Worm (Caenorhabditis elegans) whole organism, L4 larva: Measurements from ENCODE around the gene scb-1.

Source experiments
- D1046.2 ChIP-seq: fragments of 200-800 bp; sonication (Bioruptor generic); IDR thresholded peaks from 2 replicates; pipeline ENCODE4 v1.3.6; 2022; ENCODE audit warnings: missing genetic modification characterization, missing compliant biosample characterization
- F37D6.2 ChIP-seq: sonication (generic microtip); optimal IDR thresholded peaks from 2 replicates; lab custom pipeline; 2016; ENCODE audit warnings: mild to moderate bottlenecking, missing genetic modification characterization, missing compliant biosample characterization
- Y105C5A.15 ChIP-seq: fragments of 200-800 bp; sonication (Bioruptor generic); IDR thresholded peaks from 2 replicates; pipeline ENCODE4 v1.3.6; 2022; ENCODE audit warnings: missing genetic modification characterization, missing compliant biosample characterization
- ZK337.2 ChIP-seq: fragments of 200-800 bp; sonication (Bioruptor generic); IDR thresholded peaks from 2 replicates; pipeline ENCODE4 v1.3.6; 2022; ENCODE audit warnings: missing genetic modification reagents, missing genetic modification characterization, missing compliant biosample characterization
- aha-1 ChIP-seq: fragments of 150-350 bp; peaks from one replicate; lab custom pipeline; 2014; ENCODE audit warnings: missing biosample characterization, missing genetic modification characterization
- aly-2 ChIP-seq: sonication (generic microtip); optimal IDR thresholded peaks from 2 replicates; lab custom pipeline; 2018; ENCODE audit warnings: missing biosample characterization, missing genetic modification characterization
- ceh-20 ChIP-seq: fragments of 200-800 bp; sonication (Bioruptor generic); IDR thresholded peaks from 2 replicates; pipeline ENCODE4 v1.3.6; 2022; ENCODE audit warnings: missing genetic modification reagents, missing genetic modification characterization, missing compliant biosample characterization
- ceh-32 ChIP-seq: sonication (generic microtip); optimal IDR thresholded peaks from 2 replicates; lab custom pipeline; 2016; ENCODE audit warnings: mild to moderate bottlenecking, missing genetic modification characterization, missing compliant biosample characterization; ENCODE audit not compliant: poor library complexity
- ceh-44 ChIP-seq: fragments of 200-800 bp; sonication (Bioruptor generic); IDR thresholded peaks from 2 replicates; pipeline ENCODE4 v1.3.6; 2022; ENCODE audit warnings: missing genetic modification reagents, missing genetic modification characterization, missing compliant biosample characterization
- ceh-82 ChIP-seq: sonication (generic microtip); optimal IDR thresholded peaks from 2 replicates; lab custom pipeline; 2017; ENCODE audit warnings: missing biosample characterization, missing genetic modification characterization
- ctbp-1 ChIP-seq: fragments of 200-800 bp; sonication (Bioruptor generic); IDR thresholded peaks from 2 replicates; pipeline ENCODE4 v1.3.6; 2022; ENCODE audit warnings: missing genetic modification reagents, missing genetic modification characterization, missing compliant biosample characterization
- daf-16 ChIP-seq, 3 experiments: sonication (generic microtip); optimal IDR thresholded peaks; 2 replicates each; lab custom pipeline; 2016 to 2017; ENCODE audit warnings: missing genetic modification characterization in 3 of 3, missing genetic modification reagents in 3 of 3, mild to moderate bottlenecking in 2 of 3, missing compliant biosample characterization in 2 of 3, missing biosample characterization in 1 of 3, moderate library complexity in 1 of 3
- dmd-6 ChIP-seq: fragments of 200-800 bp; sonication (Bioruptor generic); IDR thresholded peaks from 2 replicates; pipeline ENCODE4 v1.3.6; 2022; ENCODE audit warnings: missing genetic modification reagents, missing genetic modification characterization, missing compliant biosample characterization
- dpl-1 ChIP-seq: fragments of 150-350 bp; optimal IDR thresholded peaks from 2 replicates; lab custom pipeline; 2014; ENCODE audit warnings: missing biosample characterization, missing genetic modification reagents, missing genetic modification characterization
- duxl-1 ChIP-seq: sonication (generic microtip); optimal IDR thresholded peaks from 2 replicates; lab custom pipeline; 2016; ENCODE audit warnings: mild to moderate bottlenecking, missing genetic modification characterization, moderate library complexity, missing compliant biosample characterization; ENCODE audit not compliant: poor library complexity
- egl-27 ChIP-seq: sonication (generic microtip); optimal IDR thresholded peaks from 3 replicates; lab custom pipeline; 2017; ENCODE audit warnings: missing biosample characterization, missing genetic modification reagents, missing genetic modification characterization
- egl-43 ChIP-seq: fragments of 200-800 bp; sonication (Bioruptor generic); IDR thresholded peaks from 2 replicates; pipeline ENCODE4 v1.3.6; 2022; ENCODE audit warnings: missing genetic modification reagents, missing genetic modification characterization, missing compliant biosample characterization
- hif-1 ChIP-seq, 2 experiments: sonication (generic microtip); optimal IDR thresholded peaks; 2 replicates each; lab custom pipeline; 2016 to 2017; ENCODE audit warnings: missing compliant biosample characterization in 2 of 2, missing genetic modification characterization in 2 of 2, missing genetic modification reagents in 2 of 2, missing genotype in 2 of 2, mild to moderate bottlenecking in 1 of 2
- hlh-30 ChIP-seq: sonication (generic microtip); optimal IDR thresholded peaks from 2 replicates; lab custom pipeline; 2017; ENCODE audit warnings: antibody characterized with exemption, mild to moderate bottlenecking, missing genetic modification characterization, missing compliant biosample characterization; ENCODE audit not compliant: insufficient read depth
- hmg-1.1 ChIP-seq: fragments of 200-800 bp; sonication (Bioruptor generic); IDR thresholded peaks from 2 replicates; pipeline ENCODE4 v1.3.6; 2022; ENCODE audit warnings: missing genetic modification reagents, missing genetic modification characterization, missing compliant biosample characterization
- lin-38 ChIP-seq: fragments of 200-800 bp; sonication (Bioruptor generic); IDR thresholded peaks from 2 replicates; pipeline ENCODE4 v1.3.6; 2022; ENCODE audit warnings: missing genetic modification reagents, missing genetic modification characterization, missing compliant biosample characterization
- lin-39 ChIP-seq: fragments of 150-350 bp; optimal IDR thresholded peaks from 2 replicates; lab custom pipeline; 2014; ENCODE audit warnings: missing biosample characterization, missing genetic modification reagents, missing genetic modification characterization
- lir-3 ChIP-seq: sonication (generic microtip); optimal IDR thresholded peaks from 2 replicates; lab custom pipeline; 2016; ENCODE audit warnings: mild to moderate bottlenecking, missing genetic modification characterization, missing compliant biosample characterization
- mdl-1 ChIP-seq, 2 experiments: fragments of 150-350 bp in 1 of 2; sonication (generic microtip) in 1 of 2; optimal IDR thresholded peaks; 2 replicates each; lab custom pipeline; 2014 to 2017; ENCODE audit warnings: missing biosample characterization in 2 of 2, missing genetic modification characterization in 2 of 2
- mdt-29 ChIP-seq: fragments of 200-800 bp; sonication (Bioruptor generic); IDR thresholded peaks from 2 replicates; pipeline ENCODE4 v1.3.6; 2022; ENCODE audit warnings: missing genetic modification reagents, missing genetic modification characterization, missing compliant biosample characterization
- mxl-3 ChIP-seq: fragments of 200-800 bp; sonication (Bioruptor generic); optimal IDR thresholded peaks from 2 replicates; lab custom pipeline; 2018; ENCODE audit warnings: mild to moderate bottlenecking, missing genetic modification characterization, missing compliant biosample characterization
- nhr-10 ChIP-seq: fragments of 150-350 bp; optimal IDR thresholded peaks from 2 replicates; lab custom pipeline; 2014; ENCODE audit warnings: missing biosample characterization, missing genetic modification characterization
- nhr-25 ChIP-seq: sonication (generic microtip); optimal IDR thresholded peaks from 2 replicates; lab custom pipeline; 2017; ENCODE audit warnings: missing genetic modification characterization, mild to moderate bottlenecking, missing compliant biosample characterization, antibody characterized with exemption, moderate library complexity, borderline replicate concordance; ENCODE audit not compliant: insufficient read depth
- nhr-28 ChIP-seq: fragments of 150-350 bp; optimal IDR thresholded peaks from 2 replicates; lab custom pipeline; 2014; ENCODE audit warnings: missing biosample characterization, missing genetic modification characterization
- nhr-48 ChIP-seq: sonication (generic microtip); optimal IDR thresholded peaks from 2 replicates; lab custom pipeline; 2016; ENCODE audit warnings: mild to moderate bottlenecking, missing genetic modification characterization, missing compliant biosample characterization
- nhr-6 ChIP-seq: fragments of 150-350 bp; optimal IDR thresholded peaks from 2 replicates; lab custom pipeline; 2014; ENCODE audit warnings: missing biosample characterization, missing genetic modification characterization
- nhr-76 ChIP-seq: fragments of 150-350 bp; optimal IDR thresholded peaks from 2 replicates; lab custom pipeline; 2014; ENCODE audit warnings: missing biosample characterization, missing genetic modification characterization
- pha-4 ChIP-seq, 2 experiments: fragments of 150-350 bp in 1 of 2; fragments of 200-800 bp in 1 of 2; sonication (Bioruptor generic) in 1 of 2; IDR thresholded peaks in 1 of 2; optimal IDR thresholded peaks in 1 of 2; 2 replicates each; pipeline versions ENCODE4 v1.3.6 to Lab custom; 2014 to 2022; ENCODE audit warnings: missing genetic modification characterization in 2 of 2, missing genetic modification reagents in 2 of 2, missing biosample characterization in 1 of 2, missing compliant biosample characterization in 1 of 2
- rbr-2 ChIP-seq: sonication (generic microtip); optimal IDR thresholded peaks from 2 replicates; lab custom pipeline; 2016; ENCODE audit warnings: missing genotype, missing genetic modification characterization, missing compliant biosample characterization
- skn-1 ChIP-seq: fragments of 150-350 bp; optimal IDR thresholded peaks from 2 replicates; lab custom pipeline; 2014; ENCODE audit warnings: missing biosample characterization, missing genetic modification characterization
- snpc-1.2 ChIP-seq: fragments of 200-800 bp; sonication (Bioruptor generic); IDR thresholded peaks from 2 replicates; pipeline ENCODE4 v1.3.6; 2022; ENCODE audit warnings: missing genetic modification reagents, missing genetic modification characterization, missing compliant biosample characterization
- snpc-4 ChIP-seq: fragments of 150-350 bp; optimal IDR thresholded peaks from 2 replicates; lab custom pipeline; 2014; ENCODE audit warnings: missing biosample characterization, missing genetic modification characterization
- spr-1 ChIP-seq: sonication (generic microtip); optimal IDR thresholded peaks from 2 replicates; lab custom pipeline; 2016; ENCODE audit warnings: mild to moderate bottlenecking, missing genetic modification characterization, missing compliant biosample characterization
- spr-3 ChIP-seq: fragments of 200-800 bp; sonication (Bioruptor generic); optimal IDR thresholded peaks from 2 replicates; lab custom pipeline; 2018; ENCODE audit warnings: mild to moderate bottlenecking, missing genetic modification characterization, missing compliant biosample characterization
- tag-97 ChIP-seq: fragments of 200-800 bp; sonication (Bioruptor generic); IDR thresholded peaks from 2 replicates; pipeline ENCODE4 v1.3.6; 2022; ENCODE audit warnings: missing genetic modification characterization, missing compliant biosample characterization
- tra-1 ChIP-seq: fragments of 200-800 bp; sonication (Bioruptor generic); IDR thresholded peaks from 2 replicates; pipeline ENCODE4 v1.3.6; 2022; ENCODE audit warnings: missing genetic modification reagents, missing genetic modification characterization, missing compliant biosample characterization
- unc-130 ChIP-seq: sonication (generic microtip); optimal IDR thresholded peaks from 2 replicates; lab custom pipeline; 2016; ENCODE audit warnings: missing genetic modification reagents, missing genetic modification characterization, missing compliant biosample characterization
- unc-39 ChIP-seq: sonication (generic microtip); optimal IDR thresholded peaks from 2 replicates; lab custom pipeline; 2017; ENCODE audit warnings: missing biosample characterization, missing genetic modification characterization
- unc-62 ChIP-seq, 3 experiments: fragments of 150-350 bp in 1 of 3; sonication (generic microtip); optimal IDR thresholded peaks in 2 of 3; peaks in 1 of 3; 1 replicate in 1 of 3; 2 replicates in 2 of 3; lab custom pipeline; 2014 to 2017; ENCODE audit warnings: missing biosample characterization in 3 of 3, missing genetic modification characterization in 3 of 3, missing genetic modification reagents in 3 of 3, missing genotype in 1 of 3
- zfp-2 ChIP-seq: sonication (generic microtip); optimal IDR thresholded peaks from 2 replicates; lab custom pipeline; 2016; ENCODE audit warnings: mild to moderate bottlenecking, missing genetic modification characterization, missing compliant biosample characterization

The scb-1 gene

DNA sequence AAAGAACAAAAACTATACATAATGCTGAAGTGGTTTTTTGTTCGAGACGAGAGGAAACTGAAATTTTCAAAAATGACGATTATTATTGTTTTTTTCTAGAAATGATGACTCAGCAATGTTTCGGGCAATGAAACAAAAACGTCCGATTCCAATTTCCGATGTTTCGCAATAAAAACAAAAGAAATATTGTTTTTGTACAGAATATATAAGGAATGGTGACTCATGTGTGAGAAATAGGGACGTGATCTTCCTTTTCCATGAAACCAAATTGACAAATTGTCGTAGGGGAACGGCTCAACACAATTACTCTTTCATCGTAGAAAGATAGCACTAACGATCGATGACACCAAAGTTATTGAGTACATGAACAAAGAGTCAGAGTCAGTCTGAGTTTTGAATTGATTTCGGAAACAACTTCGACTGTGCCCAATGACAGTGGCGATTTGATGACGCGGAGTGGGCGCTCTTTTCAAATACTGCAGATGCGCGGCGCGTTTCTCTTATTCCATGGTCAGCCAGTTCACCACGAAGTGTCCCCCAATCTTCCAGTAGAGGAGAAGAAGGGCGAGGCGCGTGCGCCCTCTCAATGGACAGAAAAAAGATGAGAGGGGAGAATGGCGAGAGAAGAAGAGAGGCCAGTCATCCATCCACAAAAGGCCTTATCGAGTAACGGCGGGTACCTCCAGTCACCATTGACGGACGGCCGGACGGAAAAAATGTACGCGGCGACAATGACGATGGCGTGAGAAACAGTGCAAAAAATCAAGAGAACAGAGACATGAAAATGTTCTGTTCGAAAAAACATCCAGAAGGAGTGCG, 44.1 kb downstream of the scb-1 start (continued):
- TF ChIP-seq unc-130 (GFP tag; lab: Kevin White, UChicago) (no peak), ceh-32 (tag; lab: Kevin White, UChicago) (no peak), hlh-30 (tag; lab: Kevin White, UChicago) (peak; percentile 65), aha-1 (tag; lab: Kevin White, UChicago) (peak; percentile 80), rbr-2 (tag; lab: Kevin White, UChicago) (peak; percentile 72), ceh-44 (GFP tag; lab: Robert Waterston, UW) (no peak)

DNA sequence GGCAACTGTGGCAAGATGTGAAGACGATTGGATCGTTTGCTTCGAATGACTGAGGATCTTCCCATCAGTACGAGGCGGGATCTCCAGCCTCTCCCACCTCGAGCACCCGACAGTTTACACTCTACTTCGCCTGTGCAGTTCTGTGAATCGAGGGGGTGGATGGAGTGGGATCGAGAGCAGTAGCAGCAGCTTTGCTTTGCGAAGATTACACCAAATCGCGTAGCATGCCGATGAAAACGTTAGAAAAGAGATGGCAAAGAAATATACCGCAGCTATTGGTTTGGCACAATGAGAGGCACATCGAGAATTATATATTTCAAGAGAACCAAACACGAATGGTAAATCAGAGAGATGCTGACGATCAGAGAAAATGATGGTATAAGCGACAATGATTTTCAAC, 45.1 kb downstream of the scb-1 start, which contains the start of gene act-3:
act-3 (minus strand) TSS at position 51 of the 400 bp plus-strand sequence.
- TF ChIP-seq lin-39 (tag; lab: Kevin White, UChicago) (no peak), aly-2 (tag; lab: Kevin White, UChicago) (no peak), ceh-44 (GFP tag; lab: Robert Waterston, UW) (no peak), hmg-1.1 (GFP tag; lab: Robert Waterston, UW) (no peak), hlh-30 (tag; lab: Kevin White, UChicago) (no peak), duxl-1 (no peak), spr-3 (GFP tag; lab: Kevin White, UChicago) (no peak), nhr-28 (tag; lab: Kevin White, UChicago) (peak; percentile 22), pha-4 (GFP tag; IDR thresholded peaks at IDR 0.05; lab: Robert Waterston, UW) (peak; percentile 47; the same call in 1 of the 2 replicates), pha-4 (tag; optimal IDR thresholded peaks at IDR 0.05; lab: Kevin White, UChicago) (no peak), unc-39 (tag; lab: Kevin White, UChicago) (no peak), dpl-1 (GFP tag; lab: Kevin White, UChicago) (no peak), unc-62 (GFP tag; optimal IDR thresholded peaks at IDR 0.05 in 1 of 2; lab: Kevin White, UChicago) (no peak), unc-62 (tag; optimal IDR thresholded peaks at IDR 0.05; lab: Kevin White, UChicago) (no peak), zfp-2 (no peak), dmd-6 (GFP tag; lab: Robert Waterston, UW) (no peak), hif-1 (tag; optimal IDR thresholded peaks at IDR 0.05; lab: Kevin White, UChicago) (no peak), Y105C5A.15 (GFP tag; lab: Robert Waterston, UW) (no peak), ceh-32 (tag; lab: Kevin White, UChicago) (no peak), mdt-29 (GFP tag; lab: Robert Waterston, UW) (no peak), lir-3 (tag; lab: Kevin White, UChicago) (no peak), daf-16 (GFP tag; optimal IDR thresholded peaks at IDR 0.05; lab: Kevin White, UChicago) (peak in 1 of 2 experiments; percentile 47), daf-16 (tag; optimal IDR thresholded peaks at IDR 0.05; lab: Kevin White, UChicago) (no peak), tag-97 (GFP tag; lab: Robert Waterston, UW) (no peak), egl-43 (no peak), lin-38 (GFP tag; lab: Robert Waterston, UW) (no peak), nhr-76 (tag; lab: Kevin White, UChicago) (no peak), tra-1 (GFP tag; lab: Robert Waterston, UW) (no peak), ceh-20 (GFP tag; lab: Robert Waterston, UW) (no peak), nhr-25 (tag; lab: Kevin White, UChicago) (no peak), spr-1 (no peak), ctbp-1 (0 out of 2 replicates have a peak, but pooled peaks have one; percentile 10), egl-27 (tag; lab: Kevin White, UChicago) (no peak), ceh-82 (no peak), ZK337.2 (GFP tag; lab: Robert Waterston, UW) (no peak), snpc-1.2 (GFP tag; lab: Robert Waterston, UW) (peak; percentile 17; the same call in 1 of the 2 replicates), D1046.2 (GFP tag; lab: Robert Waterston, UW) (no peak), F37D6.2 (tag; lab: Kevin White, UChicago) (no peak), aha-1 (tag; lab: Kevin White, UChicago) (peak; percentile 32), nhr-10 (tag; lab: Kevin White, UChicago) (no peak), nhr-48 (no peak), snpc-4 (no peak), mdl-1 (tag; optimal IDR thresholded peaks at IDR 0.05; lab: Kevin White, UChicago) (no peak), mxl-3 (GFP tag; lab: Kevin White, UChicago) (peak; percentile 9), nhr-6 (tag; lab: Kevin White, UChicago) (no peak), skn-1 (tag; lab: Kevin White, UChicago) (no peak), unc-130 (GFP tag; lab: Kevin White, UChicago) (no peak)
